Fruit fly (Drosophila melanogaster): Measurements from ENCODE around the gene CG1544.

- TF ChIP-seq slbo (GFP tag; IDR thresholded peaks at IDR 0.05), result no peak
- TF ChIP-seq lbe (GFP tag; optimal IDR thresholded peaks at IDR 0.05), result no peak
- no peak for TF ChIP-seq Elba2 (GFP tag; optimal IDR thresholded peaks at IDR 0.05)
- TF ChIP-seq CG11456 (GFP tag; IDR thresholded peaks at IDR 0.05), result no peak
- TF ChIP-seq Abd-B (GFP tag; optimal IDR thresholded peaks at IDR 0.05), result no peak
- no peak for TF ChIP-seq insv (GFP tag; optimal IDR thresholded peaks at IDR 0.05)
- TF ChIP-seq cwo (GFP tag; optimal IDR thresholded peaks at IDR 0.05), result no peak
Observed at dm6 chr3R:31248245-31248644, 51.5 kb downstream of the CG1544 start.
